Fruit fly (Drosophila melanogaster): ENCODE data around the gene CG13083.

- TF ChIP-seq fkh (GFP tag; optimal IDR thresholded peaks at IDR 0.05) (no peak), Sox14 (GFP tag; optimal IDR thresholded peaks at IDR 0.05) (peak; percentile 36)
These were observed 21.1 kb downstream of the CG13083 start, which contains the start of gene cyst for dm6 chr2L:19508361-19508918.
